Worm (Caenorhabditis elegans) whole organism, L3 larva: ENCODE measurements around the gene F46H5.7.

Experiments used
- fkh-10 ChIP-seq: sonication (generic microtip); optimal IDR thresholded peaks from 2 replicates; lab custom pipeline; 2017; ENCODE audit warnings: missing biosample characterization, missing genetic modification reagents, missing genetic modification characterization
- nhr-12 ChIP-seq: fragments of 150-350 bp; optimal IDR thresholded peaks from 2 replicates; lab custom pipeline; 2014; ENCODE audit warnings: missing biosample characterization, missing genetic modification characterization
- zag-1 ChIP-seq: fragments of 150-350 bp; optimal IDR thresholded peaks from 2 replicates; lab custom pipeline; 2014; ENCODE audit warnings: missing biosample characterization, missing genetic modification characterization
- ztf-11 ChIP-seq: fragments of 150-350 bp; optimal IDR thresholded peaks from 2 replicates; lab custom pipeline; 2014; ENCODE audit warnings: missing biosample characterization, missing genetic modification characterization

ce11 chrX:7204175-7204574 lies 38.6 kb downstream of the F46H5.7 start:
- TF ChIP-seq nhr-12 (tag; lab: Kevin White, UChicago), result no peak
- no peak for TF ChIP-seq zag-1 (tag; lab: Kevin White, UChicago)
- no peak for TF ChIP-seq ztf-11
- TF ChIP-seq fkh-10 (GFP tag; lab: Kevin White, UChicago), result no peak
